Fruit fly (Drosophila melanogaster): ENCODE results near the gene CG42237.

DNA sequence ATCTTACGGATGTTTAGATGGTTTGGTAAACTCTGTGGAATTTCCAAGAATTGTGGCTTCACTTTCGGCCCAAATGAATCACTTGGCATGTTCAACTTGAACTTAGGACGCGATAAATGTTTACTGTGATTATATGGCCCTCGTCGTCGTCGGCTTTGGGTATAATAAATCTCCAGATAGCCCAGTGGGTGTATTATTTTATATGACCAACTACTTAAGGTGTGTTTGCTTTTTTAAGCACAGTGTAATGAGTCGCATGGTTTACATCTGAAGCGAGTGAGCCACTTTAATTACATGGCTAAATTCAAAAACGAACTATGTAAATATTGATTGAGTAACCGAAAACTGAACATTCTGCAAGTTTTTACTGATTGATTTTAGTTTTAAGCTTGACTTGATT, 9.7 kb upstream of the CG42237 start:
- TF ChIP-seq CG8301 (tag; optimal IDR thresholded peaks at IDR 0.05) (no peak), CG9948 (tag; optimal IDR thresholded peaks at IDR 0.05) (no peak), CG8159 (tag; optimal IDR thresholded peaks at IDR 0.05) (no peak), CG12605 (GFP tag; IDR thresholded peaks at IDR 0.05) (no peak), CG17806 (tag; optimal IDR thresholded peaks at IDR 0.05) (no peak), CG34367 (tag; optimal IDR thresholded peaks at IDR 0.05) (no peak), CG32121 (GFP tag; IDR thresholded peaks at IDR 0.05) (no peak), rn (GFP tag; IDR thresholded peaks at IDR 0.05) (no peak), Pif1A (GFP tag; optimal IDR thresholded peaks at IDR 0.05) (no peak), EcR (GFP tag; optimal IDR thresholded peaks at IDR 0.05) (no peak), Ets98B (GFP tag; IDR thresholded peaks at IDR 0.05) (no peak), CG10348 (GFP tag; IDR thresholded peaks at IDR 0.05) (no peak), CG14655 (GFP tag; optimal IDR thresholded peaks at IDR 0.05) (no peak), Snoo (tag; optimal IDR thresholded peaks at IDR 0.05) (no peak)
